Worm (Caenorhabditis elegans) whole organism, young adult: ENCODE measurements around the gene srx-67.

Experiments used
- B0336.3 ChIP-seq: fragments of 200-800 bp; sonication (Bioruptor generic); IDR thresholded peaks from 2 replicates; pipeline ENCODE4 v1.3.6; 2022; ENCODE audit warnings: missing genetic modification characterization, missing compliant biosample characterization
- F49E8.2 ChIP-seq: sonication (generic microtip); optimal IDR thresholded peaks from 3 replicates; lab custom pipeline; 2017; ENCODE audit warnings: missing genetic modification characterization, mild to moderate bottlenecking, missing compliant biosample characterization, antibody characterized with exemption, moderate library complexity; ENCODE audit not compliant: insufficient read depth
- T26A5.8 ChIP-seq: sonication (generic microtip); optimal IDR thresholded peaks from 2 replicates; lab custom pipeline; 2016; ENCODE audit warnings: missing genetic modification characterization, missing compliant biosample characterization
- Y53F4B.3 ChIP-seq: fragments of 200-800 bp; sonication (Bioruptor generic); IDR thresholded peaks from 2 replicates; pipeline ENCODE4 v1.3.6; 2022; ENCODE audit warnings: missing genetic modification reagents, missing genetic modification characterization, missing compliant biosample characterization
- Y79H2A.3 ChIP-seq: fragments of 200-800 bp; sonication (Bioruptor generic); conservative IDR thresholded peaks from 2 replicates; pipeline ENCODE4 v1.3.6; 2022; ENCODE audit warnings: missing genetic modification reagents, missing genetic modification characterization, missing compliant biosample characterization
- ZK185.1 ChIP-seq: sonication (generic microtip); optimal IDR thresholded peaks from 2 replicates; lab custom pipeline; 2016; ENCODE audit warnings: mild to moderate bottlenecking, missing genetic modification characterization, missing compliant biosample characterization; ENCODE audit not compliant: poor library complexity, severe bottlenecking
- ama-1 ChIP-seq, 3 experiments: fragments of 150-350 bp in 1 of 3; sonication (generic microtip) in 2 of 3; optimal IDR thresholded peaks; 2 replicates each; lab custom pipeline; 2014 to 2018; ENCODE audit warnings: missing biosample characterization in 2 of 3, missing genetic modification characterization in 2 of 3, missing genetic modification reagents in 2 of 3
- lsl-1 ChIP-seq: fragments of 200-800 bp; sonication (Bioruptor generic); optimal IDR thresholded peaks from 2 replicates; lab custom pipeline; 2018; ENCODE audit warnings: mild to moderate bottlenecking, missing genetic modification characterization, moderate library complexity, missing compliant biosample characterization
- snpc-4 ChIP-seq, 5 experiments: fragments of 150-350 bp in 1 of 5; sonication (generic microtip) in 4 of 5; optimal IDR thresholded peaks; 2 replicates each; lab custom pipeline; 2014 to 2018; ENCODE audit warnings: missing genetic modification characterization in 5 of 5, missing biosample characterization in 3 of 5, antibody characterized with exemption in 2 of 5, mild to moderate bottlenecking in 2 of 5, missing compliant biosample characterization in 2 of 5, missing genotype in 2 of 5, moderate library complexity in 2 of 5, missing genetic modification reagents in 1 of 5
- tbp1 ChIP-seq: fragments of 200-800 bp; sonication (Bioruptor generic); optimal IDR thresholded peaks from 2 replicates; lab custom pipeline; 2018; ENCODE audit warnings: mild to moderate bottlenecking, missing genetic modification characterization, missing compliant biosample characterization
- unc-130 ChIP-seq: sonication (generic microtip); optimal IDR thresholded peaks from 2 replicates; lab custom pipeline; 2016; ENCODE audit warnings: missing genetic modification reagents, missing genetic modification characterization, missing compliant biosample characterization
- unc-62 ChIP-seq: fragments of 150-350 bp; optimal IDR thresholded peaks from 2 replicates; lab custom pipeline; 2014; ENCODE audit warnings: missing biosample characterization, missing genetic modification reagents, missing genetic modification characterization
- ztf-3 ChIP-seq: fragments of 200-800 bp; sonication (Bioruptor generic); optimal IDR thresholded peaks from 2 replicates; lab custom pipeline; 2018; ENCODE audit warnings: mild to moderate bottlenecking, missing genetic modification characterization, missing compliant biosample characterization

DNA sequence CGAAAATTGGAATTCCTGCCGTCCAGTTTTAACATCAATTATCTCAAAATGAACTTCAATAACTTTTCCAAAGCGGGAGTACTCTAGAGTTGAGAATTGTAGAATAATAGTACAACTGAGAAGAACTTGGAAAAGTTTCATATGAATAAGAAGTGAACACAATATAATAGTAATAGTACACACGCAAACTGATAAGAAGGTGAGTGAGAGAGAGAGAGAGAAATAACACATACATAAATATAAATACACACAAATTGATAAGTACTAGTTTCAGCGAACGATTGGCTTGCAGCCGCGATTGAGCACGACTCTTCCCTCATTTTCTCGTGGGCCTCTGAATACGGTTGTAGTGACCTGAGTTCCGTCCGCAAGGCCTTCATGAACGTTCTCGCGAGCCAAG, 27.5 kb upstream of the srx-67 start, which contains the start of gene C17E7.13:
- TF ChIP-seq snpc-4 (GFP tag; optimal IDR thresholded peaks at IDR 0.05; lab: Kevin White, UChicago) (no peak), snpc-4 (tag; optimal IDR thresholded peaks at IDR 0.05; lab: Kevin White, UChicago) (no peak), lsl-1 (GFP tag; lab: Kevin White, UChicago) (no peak), Y79H2A.3 (no peak), unc-130 (GFP tag; lab: Kevin White, UChicago) (no peak), ZK185.1 (tag; lab: Kevin White, UChicago) (no peak), ama-1 (optimal IDR thresholded peaks at IDR 0.05; lab: Kevin White, UChicago) (no peak), ama-1 (GFP tag; optimal IDR thresholded peaks at IDR 0.05; lab: Kevin White, UChicago) (no peak), tbp1 (GFP tag; lab: Kevin White, UChicago) (no peak), unc-62 (no peak), ztf-3 (no peak), Y53F4B.3 (no peak), T26A5.8 (tag; lab: Kevin White, UChicago) (no peak), F49E8.2 (no peak), B0336.3 (GFP tag; lab: Robert Waterston, UW) (no peak)
